Worm (Caenorhabditis elegans) whole organism, L2 larva: ENCODE data around the gene rde-4.

ENCODE experiments used
- R02D3.7 ChIP-seq: fragments of 150-350 bp; optimal IDR thresholded peaks from 2 replicates; lab custom pipeline; 2014; ENCODE audit warnings: missing biosample characterization, missing genetic modification characterization
- elt-3 ChIP-seq: sonication (generic microtip); optimal IDR thresholded peaks from 2 replicates; lab custom pipeline; 2017; ENCODE audit warnings: missing biosample characterization, missing genetic modification characterization
- nhr-12 ChIP-seq: fragments of 150-350 bp; optimal IDR thresholded peaks from 2 replicates; lab custom pipeline; 2014; ENCODE audit warnings: missing biosample characterization, missing genetic modification characterization
- nhr-237 ChIP-seq: fragments of 150-350 bp; optimal IDR thresholded peaks from 2 replicates; lab custom pipeline; 2014; ENCODE audit warnings: missing biosample characterization, missing genetic modification characterization

DNA sequence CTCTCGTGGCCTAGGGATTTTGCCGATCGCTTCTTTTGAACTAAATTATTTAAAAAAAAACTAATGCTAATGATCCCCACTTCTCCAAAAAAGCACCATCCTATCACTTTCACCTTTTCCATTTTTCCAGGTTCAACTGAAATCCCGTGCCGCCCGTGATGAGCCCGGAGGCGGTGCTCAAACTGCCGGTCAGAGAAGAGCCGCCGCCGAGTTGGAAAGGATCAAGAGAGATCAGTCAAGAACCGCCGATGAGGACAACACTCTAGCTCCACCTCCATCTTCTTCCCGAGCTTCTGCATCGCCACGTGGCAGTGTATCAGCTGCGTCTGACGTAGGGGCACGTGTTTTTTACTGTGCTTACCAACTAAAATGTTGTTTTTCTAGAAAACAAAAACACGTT is 34.9 kb upstream of the rde-4 start:
- TF ChIP-seq R02D3.7 (tag; lab: Kevin White, UChicago) (no peak), nhr-237 (tag; lab: Kevin White, UChicago) (no peak), nhr-12 (tag; lab: Kevin White, UChicago) (no peak), elt-3 (tag; lab: Kevin White, UChicago) (no peak)
